Worm (Caenorhabditis elegans) whole organism, L3 larva: Measurements from ENCODE around the gene C48B4.7.

Experiments
- R02D3.7 ChIP-seq: fragments of 150-350 bp; optimal IDR thresholded peaks from 2 replicates; lab custom pipeline; 2014; ENCODE audit warnings: missing biosample characterization, missing genetic modification characterization
- ZK546.5 ChIP-seq: sonication (generic microtip); optimal IDR thresholded peaks from 2 replicates; lab custom pipeline; 2017; ENCODE audit warnings: missing biosample characterization, missing genetic modification characterization
- aly-2 ChIP-seq: fragments of 150-350 bp; optimal IDR thresholded peaks from 2 replicates; lab custom pipeline; 2014; ENCODE audit warnings: missing biosample characterization, missing genetic modification characterization
- ceh-16 ChIP-seq: sonication (generic microtip); optimal IDR thresholded peaks from 2 replicates; lab custom pipeline; 2017; ENCODE audit warnings: missing biosample characterization, missing genetic modification characterization
- ceh-9 ChIP-seq: sonication (generic microtip); optimal IDR thresholded peaks from 2 replicates; lab custom pipeline; 2018; ENCODE audit warnings: missing biosample characterization, missing genetic modification characterization
- daf-12 ChIP-seq: fragments of 150-350 bp; optimal IDR thresholded peaks from 2 replicates; lab custom pipeline; 2014; ENCODE audit warnings: missing biosample characterization, missing genetic modification reagents, missing genetic modification characterization
- egl-27 ChIP-seq: sonication (generic microtip); optimal IDR thresholded peaks from 4 replicates; lab custom pipeline; 2017; ENCODE audit warnings: missing biosample characterization, missing genetic modification reagents, missing genetic modification characterization
- egl-5 ChIP-seq: fragments of 150-350 bp; optimal IDR thresholded peaks from 2 replicates; lab custom pipeline; 2017; ENCODE audit warnings: missing biosample characterization, missing genetic modification reagents, missing genetic modification characterization, inconsistent platforms
- elt-1 ChIP-seq: fragments of 150-350 bp; optimal IDR thresholded peaks from 2 replicates; lab custom pipeline; 2014; ENCODE audit warnings: missing biosample characterization, missing genetic modification characterization
- elt-2 ChIP-seq: sonication (generic microtip); optimal IDR thresholded peaks from 2 replicates; lab custom pipeline; 2016; ENCODE audit warnings: missing genetic modification reagents, mild to moderate bottlenecking, missing genetic modification characterization, missing compliant biosample characterization
- elt-3 ChIP-seq, 3 experiments: fragments of 150-350 bp in 1 of 3; sonication (generic microtip) in 2 of 3; optimal IDR thresholded peaks; 2 replicates in 2 of 3; 4 replicates in 1 of 3; lab custom pipeline; 2014 to 2017; ENCODE audit warnings: missing biosample characterization in 3 of 3, missing genetic modification characterization in 3 of 3
- fkh-10 ChIP-seq: sonication (generic microtip); optimal IDR thresholded peaks from 2 replicates; lab custom pipeline; 2017; ENCODE audit warnings: missing biosample characterization, missing genetic modification reagents, missing genetic modification characterization
- hmg-11 ChIP-seq: sonication (generic microtip); optimal IDR thresholded peaks from 2 replicates; lab custom pipeline; 2016; ENCODE audit warnings: missing genetic modification characterization, missing compliant biosample characterization
- jun-1 ChIP-seq: fragments of 150-350 bp; optimal IDR thresholded peaks from 2 replicates; lab custom pipeline; 2014; ENCODE audit warnings: missing biosample characterization, missing genetic modification reagents, missing genetic modification characterization
- lin-39 ChIP-seq: fragments of 150-350 bp; optimal IDR thresholded peaks from 2 replicates; lab custom pipeline; 2018; ENCODE audit warnings: missing biosample characterization, missing genetic modification reagents, missing genetic modification characterization
- lsy-12 ChIP-seq: sonication (generic microtip); optimal IDR thresholded peaks from 2 replicates; lab custom pipeline; 2016; ENCODE audit warnings: mild to moderate bottlenecking, missing genetic modification characterization, missing compliant biosample characterization
- mdl-1 ChIP-seq: fragments of 150-350 bp; optimal IDR thresholded peaks from 2 replicates; lab custom pipeline; 2014; ENCODE audit warnings: missing biosample characterization, missing genetic modification characterization
- mml-1 ChIP-seq: fragments of 150-350 bp; sonication (generic microtip); optimal IDR thresholded peaks from 3 replicates; lab custom pipeline; 2014; ENCODE audit warnings: missing biosample characterization, missing genetic modification characterization
- nhr-12 ChIP-seq: fragments of 150-350 bp; optimal IDR thresholded peaks from 2 replicates; lab custom pipeline; 2014; ENCODE audit warnings: missing biosample characterization, missing genetic modification characterization
- nhr-23 ChIP-seq: fragments of 150-350 bp; optimal IDR thresholded peaks from 2 replicates; lab custom pipeline; 2014; ENCODE audit warnings: missing biosample characterization, missing genetic modification reagents, missing genetic modification characterization
- nhr-237 ChIP-seq: fragments of 150-350 bp; optimal IDR thresholded peaks from 2 replicates; lab custom pipeline; 2014; ENCODE audit warnings: missing biosample characterization, missing genetic modification characterization
- nhr-25 ChIP-seq: sonication (generic microtip); optimal IDR thresholded peaks from 2 replicates; lab custom pipeline; 2017; ENCODE audit warnings: missing biosample characterization, missing genetic modification characterization
- nhr-28 ChIP-seq: fragments of 150-350 bp; optimal IDR thresholded peaks from 2 replicates; lab custom pipeline; 2014; ENCODE audit warnings: missing biosample characterization, missing genetic modification characterization
- nhr-43 ChIP-seq: sonication (generic microtip); optimal IDR thresholded peaks from 2 replicates; lab custom pipeline; 2016; ENCODE audit warnings: mild to moderate bottlenecking, missing genetic modification characterization, missing compliant biosample characterization; ENCODE audit not compliant: poor library complexity, severe bottlenecking
- nhr-67 ChIP-seq: fragments of 150-350 bp; optimal IDR thresholded peaks from 2 replicates; lab custom pipeline; 2014; ENCODE audit warnings: missing biosample characterization, missing genetic modification characterization
- nhr-76 ChIP-seq: fragments of 150-350 bp; sonication (generic microtip); optimal IDR thresholded peaks from 5 replicates; lab custom pipeline; 2014; ENCODE audit warnings: missing biosample characterization, missing genetic modification characterization
- nhr-77 ChIP-seq: fragments of 150-350 bp; optimal IDR thresholded peaks from 2 replicates; lab custom pipeline; 2014; ENCODE audit warnings: missing biosample characterization, missing genetic modification characterization
- pha-4 ChIP-seq: fragments of 150-350 bp; optimal IDR thresholded peaks from 2 replicates; lab custom pipeline; 2014; ENCODE audit warnings: missing biosample characterization, missing genetic modification reagents, missing genetic modification characterization
- pqm-1 ChIP-seq: fragments of 150-350 bp; optimal IDR thresholded peaks from 2 replicates; lab custom pipeline; 2017; ENCODE audit warnings: missing biosample characterization, missing genetic modification characterization, inconsistent platforms
- skn-1 ChIP-seq: fragments of 150-350 bp; optimal IDR thresholded peaks from 2 replicates; lab custom pipeline; 2014; ENCODE audit warnings: missing biosample characterization, missing genetic modification characterization
- tbx-2 ChIP-seq: sonication (generic microtip); optimal IDR thresholded peaks from 2 replicates; lab custom pipeline; 2016; ENCODE audit warnings: mild to moderate bottlenecking, missing genetic modification characterization, missing compliant biosample characterization
- unc-62 ChIP-seq: fragments of 150-350 bp; sonication (generic microtip); optimal IDR thresholded peaks from 4 replicates; lab custom pipeline; 2014; ENCODE audit warnings: missing biosample characterization, missing genetic modification reagents, missing genetic modification characterization
- ztf-11 ChIP-seq: fragments of 150-350 bp; optimal IDR thresholded peaks from 2 replicates; lab custom pipeline; 2014; ENCODE audit warnings: missing biosample characterization, missing genetic modification characterization
- ztf-4 ChIP-seq: fragments of 150-350 bp; optimal IDR thresholded peaks from 2 replicates; lab custom pipeline; 2014; ENCODE audit warnings: missing biosample characterization, missing genetic modification characterization

The C48B4.7 gene

ce11 chrIII:9595563-9595962 lies 36.3 kb upstream of the C48B4.7 start, which contains the start of gene rom-2:
Gene rom-2 (minus strand): TSS chrIII:9595663.
- TF ChIP-seq ztf-11 (tag; lab: Kevin White, UChicago) (no peak), nhr-67 (tag; lab: Kevin White, UChicago) (no peak), nhr-12 (no peak), elt-2 (tag; lab: Kevin White, UChicago) (no peak), aly-2 (tag; lab: Kevin White, UChicago) (no peak), fkh-10 (GFP tag; lab: Kevin White, UChicago) (no peak), nhr-23 (no peak), ceh-9 (no peak), pha-4 (tag; lab: Kevin White, UChicago) (no peak), egl-27 (tag; lab: Kevin White, UChicago) (no peak), ceh-16 (tag; lab: Kevin White, UChicago) (no peak)

DNA sequence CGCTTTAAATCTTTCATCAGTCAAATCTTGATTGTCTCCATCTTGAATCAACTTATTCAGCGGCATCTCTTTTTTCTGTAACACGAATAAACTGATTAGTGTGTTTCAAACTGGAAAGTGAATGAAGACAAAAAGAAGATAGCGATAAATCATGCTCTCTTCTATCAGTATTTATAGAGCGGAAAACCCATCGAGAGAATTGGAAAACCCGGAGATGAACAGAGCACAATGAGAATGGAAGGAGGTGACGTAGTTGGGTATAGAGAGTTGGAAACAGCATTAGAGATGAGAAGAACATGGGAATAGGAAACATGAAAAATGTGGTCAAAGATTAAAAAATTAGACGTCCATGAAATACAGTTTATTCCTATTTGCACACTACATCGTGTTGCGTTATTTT lies 32.9 kb upstream of the C48B4.7 start, which contains the start of gene acox-1.5:
Gene acox-1.5 (minus strand): TSS at position 75 of the 400 bp plus-strand sequence.
- TF ChIP-seq elt-2 (tag; lab: Kevin White, UChicago) (peak; percentile 80), mdl-1 (tag; lab: Kevin White, UChicago) (no peak), pqm-1 (tag; lab: Kevin White, UChicago) (peak; percentile 84), mml-1 (no peak), jun-1 (peak; percentile 36), skn-1 (tag; lab: Kevin White, UChicago) (no peak)

DNA sequence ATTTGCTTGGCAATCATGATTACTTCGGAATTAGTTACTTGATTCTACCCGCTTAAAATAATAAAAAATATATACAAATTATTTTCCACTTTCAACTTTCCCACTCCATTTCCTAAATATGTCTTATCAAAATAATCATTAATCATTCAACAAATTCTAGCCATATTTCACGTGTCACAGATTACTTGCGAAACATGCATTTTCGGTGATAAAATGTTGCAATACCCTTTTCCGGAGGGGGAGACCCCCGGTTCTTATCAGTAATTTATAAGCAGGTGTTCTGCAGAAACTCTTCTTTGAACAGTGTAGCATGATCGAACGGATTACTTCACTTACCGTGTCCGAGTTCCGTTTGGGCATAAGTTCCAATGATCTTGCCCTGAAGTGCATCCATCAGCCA lies 31.0 kb upstream of the C48B4.7 start:
- peak; percentile 34 for TF ChIP-seq jun-1
- peak; percentile 87 for TF ChIP-seq pqm-1 (tag; lab: Kevin White, UChicago)
- peak; percentile 22 for TF ChIP-seq pha-4 (tag; lab: Kevin White, UChicago)
- no peak for TF ChIP-seq elt-1 (tag; lab: Kevin White, UChicago)
- TF ChIP-seq elt-2 (tag; lab: Kevin White, UChicago): peak; percentile 93

DNA sequence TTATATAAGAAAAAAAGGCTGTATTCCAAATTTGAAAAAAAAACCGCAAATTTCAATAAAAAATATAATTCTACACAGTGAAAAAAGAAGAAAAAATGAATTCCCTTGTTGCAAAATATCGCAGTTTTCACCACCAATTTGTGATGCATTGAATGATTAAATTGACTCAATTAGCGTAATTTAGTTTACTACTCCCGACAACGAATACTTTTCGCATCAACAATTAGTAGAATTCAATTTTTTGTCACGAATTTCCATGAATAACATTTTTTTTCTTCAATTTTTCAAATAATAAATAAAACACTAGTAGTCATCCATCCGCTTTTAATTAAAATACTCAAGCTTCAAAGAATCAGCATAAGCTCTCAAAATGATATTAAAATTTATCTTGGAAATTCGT lies 26.1 kb upstream of the C48B4.7 start:
- peak; percentile 67 for TF ChIP-seq fkh-10 (GFP tag; lab: Kevin White, UChicago)
- no peak for TF ChIP-seq skn-1 (tag; lab: Kevin White, UChicago)
- no peak for TF ChIP-seq egl-5 (tag; lab: Kevin White, UChicago)
- TF ChIP-seq elt-1 (tag; lab: Kevin White, UChicago): no peak
- no peak for TF ChIP-seq nhr-237 (tag; lab: Kevin White, UChicago)
- no peak for TF ChIP-seq hmg-11
- no peak for TF ChIP-seq elt-3 (tag; optimal IDR thresholded peaks at IDR 0.05; lab: Kevin White, UChicago)
- TF ChIP-seq tbx-2 (tag; lab: Kevin White, UChicago): no peak

DNA sequence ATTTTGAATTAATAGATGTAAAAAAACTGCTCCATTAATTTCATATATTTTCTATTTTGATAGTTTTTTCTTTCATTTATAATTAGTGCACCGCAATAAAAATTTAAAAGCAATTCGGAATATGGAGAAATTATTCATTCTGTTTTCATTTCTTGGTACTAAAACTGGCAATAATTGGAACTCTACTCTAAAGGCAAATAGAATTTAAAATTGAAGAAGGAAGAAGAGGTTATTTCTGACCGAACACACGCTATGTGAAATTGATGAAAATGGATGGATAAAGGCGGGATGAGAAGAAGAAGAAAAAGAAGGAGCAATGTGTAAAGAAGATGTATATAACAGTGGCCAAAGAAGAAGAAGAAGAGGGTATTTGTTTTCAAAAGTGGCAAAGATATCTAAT lies 24.0 kb upstream of the C48B4.7 start:
- TF ChIP-seq ceh-9 (no peak), unc-62 (GFP tag; lab: Kevin White, UChicago) (no peak), ZK546.5 (tag; lab: Kevin White, UChicago) (no peak), egl-27 (tag; lab: Kevin White, UChicago) (no peak), nhr-28 (tag; lab: Kevin White, UChicago) (no peak), lin-39 (tag; lab: Kevin White, UChicago) (no peak), jun-1 (no peak), elt-1 (tag; lab: Kevin White, UChicago) (no peak), daf-12 (tag; lab: Kevin White, UChicago) (no peak), nhr-43 (tag; lab: Kevin White, UChicago) (no peak)

DNA sequence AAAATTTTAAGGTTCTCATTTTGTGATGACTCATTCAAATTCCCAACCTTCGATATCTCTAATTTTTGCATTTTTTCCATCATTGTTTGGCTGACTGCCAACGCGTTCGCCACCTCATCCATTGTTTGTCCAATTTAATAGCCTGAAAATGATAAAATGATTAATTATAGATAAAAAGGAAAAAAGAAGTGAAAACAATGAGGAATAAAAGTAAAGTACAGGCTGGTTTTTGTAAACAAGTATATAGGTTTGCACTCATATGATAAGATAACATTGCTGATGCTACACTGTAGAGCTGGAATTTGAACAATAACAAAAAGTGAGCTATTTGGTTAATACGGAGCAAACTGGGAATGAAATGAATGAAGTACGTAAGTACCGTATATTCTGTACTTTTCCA lies 23.0 kb upstream of the C48B4.7 start, which contains the start of gene C48B4.3:
Gene C48B4.3 (minus strand): TSS at position 149 of the 400 bp plus-strand sequence.
- TF ChIP-seq fkh-10 (GFP tag; lab: Kevin White, UChicago): no peak
- no peak for TF ChIP-seq nhr-67 (tag; lab: Kevin White, UChicago)
- no peak for TF ChIP-seq lsy-12 (tag; lab: Kevin White, UChicago)
- TF ChIP-seq jun-1: peak; percentile 42
- no peak for TF ChIP-seq R02D3.7
- no peak for TF ChIP-seq mdl-1 (tag; lab: Kevin White, UChicago)
- no peak for TF ChIP-seq elt-1 (tag; lab: Kevin White, UChicago)
- no peak for TF ChIP-seq mml-1
- no peak for TF ChIP-seq nhr-77
- peak; percentile 92 for TF ChIP-seq pqm-1 (tag; lab: Kevin White, UChicago)
- no peak for TF ChIP-seq nhr-76 (tag; lab: Kevin White, UChicago)
- TF ChIP-seq pha-4 (tag; lab: Kevin White, UChicago): peak; percentile 65
- TF ChIP-seq ztf-11 (tag; lab: Kevin White, UChicago): no peak
- no peak for TF ChIP-seq nhr-12
- TF ChIP-seq nhr-25 (tag; lab: Kevin White, UChicago): no peak
- TF ChIP-seq ZK546.5 (tag; lab: Kevin White, UChicago): no peak
- no peak for TF ChIP-seq elt-3 (tag; optimal IDR thresholded peaks at IDR 0.05; lab: Kevin White, UChicago)
- no peak for TF ChIP-seq nhr-237 (tag; lab: Kevin White, UChicago)
- no peak for TF ChIP-seq nhr-23
- no peak for TF ChIP-seq ztf-4 (tag; lab: Kevin White, UChicago)
- TF ChIP-seq skn-1 (tag; lab: Kevin White, UChicago): no peak
- no peak for TF ChIP-seq daf-12 (tag; lab: Kevin White, UChicago)
- peak; percentile 59 for TF ChIP-seq elt-2 (tag; lab: Kevin White, UChicago)
